Fruit fly (Drosophila melanogaster) whole organism, embryonic: ENCODE measurements around the gene Dus1.

Experiments used
- CG10267 ChIP-seq: fragments of 200-800 bp; sonication (Bioruptor generic); optimal IDR thresholded peaks from 2 replicates; lab custom pipeline; 2018; ENCODE audit warnings: missing biosample characterization, mild to moderate bottlenecking, missing genetic modification characterization, moderate library complexity
- CG11085 ChIP-seq: fragments of 200-800 bp; sonication (Bioruptor generic); IDR thresholded peaks from 2 replicates; pipeline ENCODE4 v1.3.6; 2022; ENCODE audit warnings: missing biosample characterization, missing genetic modification characterization
- CG11456 ChIP-seq: fragments of 200-800 bp; sonication (Bioruptor generic); IDR thresholded peaks from 3 replicates; pipeline ENCODE4 v1.3.6; 2022; ENCODE audit warnings: missing biosample characterization, missing genetic modification characterization
- CG12071 ChIP-seq: fragments of 200-800 bp; sonication (Bioruptor generic); optimal IDR thresholded peaks from 3 replicates; lab custom pipeline; 2018; ENCODE audit warnings: missing biosample characterization, mild to moderate bottlenecking, missing genetic modification characterization
- CG13287 ChIP-seq: fragments of 200-800 bp; sonication (Bioruptor generic); IDR thresholded peaks from 2 replicates; pipeline ENCODE4 v1.3.6; 2022; ENCODE audit warnings: missing biosample characterization, missing genetic modification characterization; ENCODE audit not compliant: partially characterized antibody
- CG14710 ChIP-seq: fragments of 200-800 bp; sonication (Bioruptor generic); optimal IDR thresholded peaks from 3 replicates; lab custom pipeline; 2019; ENCODE audit warnings: missing biosample characterization, mild to moderate bottlenecking, missing genetic modification characterization, moderate library complexity
- CG14965 ChIP-seq: fragments of 200-800 bp; sonication (Bioruptor generic); optimal IDR thresholded peaks from 2 replicates; lab custom pipeline; 2016; ENCODE audit warnings: missing biosample characterization, missing genetic modification characterization, borderline replicate concordance
- CG15601 ChIP-seq: fragments of 200-800 bp; sonication (Bioruptor generic); optimal IDR thresholded peaks from 3 replicates; lab custom pipeline; 2019; ENCODE audit warnings: missing biosample characterization, mild to moderate bottlenecking, missing genetic modification characterization, moderate library complexity
- CG15696 ChIP-seq: fragments of 200-800 bp; sonication (Bioruptor generic); optimal IDR thresholded peaks from 2 replicates; lab custom pipeline; 2019; ENCODE audit warnings: missing biosample characterization, mild to moderate bottlenecking, missing genetic modification characterization, moderate library complexity
- CG16813 ChIP-seq: fragments of 200-800 bp; sonication (Bioruptor generic); IDR thresholded peaks from 3 replicates; pipeline ENCODE4 v1.3.6; 2022; ENCODE audit warnings: missing biosample characterization, missing genetic modification characterization; ENCODE audit not compliant: partially characterized antibody
- CG16815 ChIP-seq: fragments of 200-800 bp; sonication (Bioruptor generic); optimal IDR thresholded peaks from 3 replicates; lab custom pipeline; 2017; ENCODE audit warnings: missing biosample characterization, mild to moderate bottlenecking, missing genetic modification characterization
- CG30020 ChIP-seq: fragments of 200-800 bp; optimal IDR thresholded peaks from 2 replicates; lab custom pipeline; 2019; ENCODE audit warnings: missing biosample characterization, mild to moderate bottlenecking, missing genetic modification characterization, moderate library complexity
- CG30431 ChIP-seq: fragments of 200-800 bp; sonication (Bioruptor generic); optimal IDR thresholded peaks from 2 replicates; lab custom pipeline; 2017; ENCODE audit warnings: missing biosample characterization, missing genetic modification characterization
- CG3065 ChIP-seq: fragments of 200-800 bp; sonication (Bioruptor generic); optimal IDR thresholded peaks from 2 replicates; lab custom pipeline; 2016; ENCODE audit warnings: missing biosample characterization, missing genetic modification characterization
- CG34422 ChIP-seq: fragments of 200-800 bp; sonication (Bioruptor generic); IDR thresholded peaks from 3 replicates; pipeline ENCODE4 v1.3.6; 2022; ENCODE audit warnings: missing biosample characterization, missing genetic modification characterization
- CG3838 ChIP-seq: fragments of 200-800 bp; sonication (Bioruptor generic); optimal IDR thresholded peaks from 3 replicates; lab custom pipeline; 2016; ENCODE audit warnings: missing biosample characterization, missing genetic modification characterization
- CG4360 ChIP-seq: fragments of 200-800 bp; sonication (Bioruptor generic); IDR thresholded peaks from 2 replicates; pipeline ENCODE4 v1.3.6; 2022; ENCODE audit warnings: missing biosample characterization, missing genetic modification characterization
- CG4404 ChIP-seq: fragments of 200-800 bp; sonication (Bioruptor generic); IDR thresholded peaks from 2 replicates; pipeline ENCODE4 v1.3.6; 2022; ENCODE audit warnings: missing biosample characterization, missing genetic modification characterization
- CG4854 ChIP-seq: fragments of 200-800 bp; sonication (Bioruptor generic); optimal IDR thresholded peaks from 2 replicates; lab custom pipeline; 2016; ENCODE audit warnings: missing biosample characterization, missing genetic modification characterization, inconsistent platforms
- CG7271 ChIP-seq: fragments of 200-800 bp; sonication (Bioruptor generic); optimal IDR thresholded peaks from 2 replicates; lab custom pipeline; 2018; ENCODE audit warnings: missing biosample characterization, mild to moderate bottlenecking, missing genetic modification characterization, moderate library complexity
- CG7928 ChIP-seq: fragments of 200-800 bp; sonication (Bioruptor generic); optimal IDR thresholded peaks from 2 replicates; lab custom pipeline; 2017; ENCODE audit warnings: missing biosample characterization, mild to moderate bottlenecking, missing genetic modification characterization
- CG8290 ChIP-seq, 3 experiments: fragments of 200-800 bp; sonication (Bioruptor generic); optimal IDR thresholded peaks; 2 replicates each; lab custom pipeline; 2016 to 2019; ENCODE audit warnings: missing biosample characterization in 3 of 3, missing genetic modification characterization in 3 of 3, mild to moderate bottlenecking in 2 of 3, moderate library complexity in 1 of 3
- CG8924 ChIP-seq: fragments of 200-800 bp; optimal IDR thresholded peaks from 3 replicates; lab custom pipeline; 2019; ENCODE audit warnings: missing biosample characterization, mild to moderate bottlenecking, missing genetic modification characterization, moderate library complexity
- CrebB ChIP-seq: fragments of 200-800 bp; sonication (Bioruptor generic); optimal IDR thresholded peaks from 3 replicates; lab custom pipeline; 2018; ENCODE audit warnings: missing biosample characterization, mild to moderate bottlenecking, missing genetic modification characterization
- Dad ChIP-seq: fragments of 200-800 bp; sonication (Bioruptor generic); optimal IDR thresholded peaks from 3 replicates; lab custom pipeline; 2016; ENCODE audit warnings: missing biosample characterization, missing genetic modification characterization
- Dbx ChIP-seq: fragments of 200-800 bp; sonication (Bioruptor generic); IDR thresholded peaks from 3 replicates; pipeline ENCODE4 v1.3.6; 2022; ENCODE audit warnings: missing biosample characterization, missing genetic modification characterization
- Dll ChIP-seq: fragments of 200-800 bp; sonication (Bioruptor generic); IDR thresholded peaks from 4 replicates; pipeline ENCODE4 v1.3.6; 2022; ENCODE audit warnings: missing biosample characterization, missing genetic modification characterization; ENCODE audit not compliant: partially characterized antibody
- Dp ChIP-seq: fragments of 200-800 bp; sonication (Bioruptor generic); optimal IDR thresholded peaks from 2 replicates; lab custom pipeline; 2018; ENCODE audit warnings: missing biosample characterization, mild to moderate bottlenecking, missing genetic modification characterization, moderate library complexity
- Dref ChIP-seq: fragments of 200-800 bp; sonication (Bioruptor generic); IDR thresholded peaks from 2 replicates; pipeline ENCODE4 v1.3.6; 2022; ENCODE audit warnings: missing biosample characterization, missing genetic modification characterization
- Fer3 ChIP-seq: fragments of 200-800 bp; sonication (Bioruptor generic); optimal IDR thresholded peaks from 2 replicates; lab custom pipeline; 2018; ENCODE audit warnings: missing biosample characterization, mild to moderate bottlenecking, missing genetic modification characterization, moderate library complexity
- Jarid2 ChIP-seq: fragments of 200-800 bp; sonication (Bioruptor generic); optimal IDR thresholded peaks from 3 replicates; lab custom pipeline; 2017; ENCODE audit warnings: mild to moderate bottlenecking, missing biosample characterization, missing genetic modification reagents, missing genetic modification characterization
- Meics ChIP-seq: fragments of 200-800 bp; sonication (Bioruptor generic); optimal IDR thresholded peaks from 2 replicates; lab custom pipeline; 2017; ENCODE audit warnings: missing biosample characterization, mild to moderate bottlenecking, missing genetic modification characterization
- Myb ChIP-seq: fragments of 200-800 bp; sonication (Bioruptor generic); optimal IDR thresholded peaks from 2 replicates; lab custom pipeline; 2016; ENCODE audit warnings: missing biosample characterization, missing genetic modification characterization
- Ptx1 ChIP-seq: fragments of 200-800 bp; sonication (Bioruptor generic); IDR thresholded peaks from 2 replicates; pipeline ENCODE4 v1.3.6; 2022; ENCODE audit warnings: missing biosample characterization, missing genetic modification characterization
- Scr ChIP-seq: fragments of 200-800 bp; sonication (Bioruptor generic); IDR thresholded peaks from 2 replicates; pipeline ENCODE4 v1.3.6; 2022; ENCODE audit warnings: missing biosample characterization, missing genetic modification characterization; ENCODE audit not compliant: partially characterized antibody
- YL-1 ChIP-seq: fragments of 200-800 bp; sonication (Bioruptor generic); optimal IDR thresholded peaks from 3 replicates; lab custom pipeline; 2017; ENCODE audit warnings: missing biosample characterization, mild to moderate bottlenecking, missing genetic modification characterization
- bowl ChIP-seq: fragments of 200-800 bp; sonication (Bioruptor generic); IDR thresholded peaks from 2 replicates; pipeline ENCODE4 v1.3.6; 2022; ENCODE audit warnings: missing biosample characterization, missing genetic modification characterization
- fd102C ChIP-seq: fragments of 200-800 bp; sonication (Bioruptor generic); optimal IDR thresholded peaks from 2 replicates; lab custom pipeline; 2018; ENCODE audit warnings: missing biosample characterization, mild to moderate bottlenecking, missing genetic modification characterization, moderate library complexity
- gro ChIP-seq: fragments of 200-800 bp; sonication (Bioruptor generic); optimal IDR thresholded peaks from 2 replicates; lab custom pipeline; 2016; ENCODE audit warnings: missing biosample characterization, missing genetic modification characterization
- lola ChIP-seq, 3 experiments: fragments of >200 bp in 2 of 3; fragments of 200-800 bp in 1 of 3; sonication (Bioruptor generic) in 1 of 3; optimal IDR thresholded peaks; 2 replicates each; lab custom pipeline; 2017 to 2019; ENCODE audit warnings: missing biosample characterization in 3 of 3, missing genetic modification characterization in 3 of 3, mild to moderate bottlenecking in 1 of 3, moderate library complexity in 1 of 3
- mam ChIP-seq: fragments of 200-800 bp; sonication (Bioruptor generic); optimal IDR thresholded peaks from 3 replicates; lab custom pipeline; 2016; ENCODE audit warnings: missing biosample characterization, missing genetic modification characterization
- nerfin-1 ChIP-seq: fragments of 200-800 bp; sonication (Bioruptor generic); optimal IDR thresholded peaks from 3 replicates; lab custom pipeline; 2019; ENCODE audit warnings: missing biosample characterization, mild to moderate bottlenecking, missing genetic modification characterization, moderate library complexity
- nom ChIP-seq: fragments of 200-800 bp; sonication (Bioruptor generic); optimal IDR thresholded peaks from 2 replicates; lab custom pipeline; 2017; ENCODE audit warnings: missing biosample characterization, missing genetic modification characterization, mild to moderate bottlenecking, moderate library complexity, missing genetic modification reagents
- org-1 ChIP-seq: fragments of 200-800 bp; sonication (Bioruptor generic); optimal IDR thresholded peaks from 2 replicates; lab custom pipeline; 2017; ENCODE audit warnings: missing biosample characterization, missing genetic modification characterization
- peb ChIP-seq: fragments of 200-800 bp; sonication (Bioruptor generic); IDR thresholded peaks from 2 replicates; pipeline ENCODE4 v1.3.6; 2022; ENCODE audit warnings: missing biosample characterization, missing genetic modification characterization
- pum ChIP-seq: fragments of 200-800 bp; sonication (Bioruptor generic); optimal IDR thresholded peaks from 2 replicates; lab custom pipeline; 2016; ENCODE audit warnings: missing biosample characterization, missing genetic modification characterization
- sens-2 ChIP-seq: fragments of 200-800 bp; sonication (Bioruptor generic); IDR thresholded peaks from 2 replicates; pipeline ENCODE4 v1.3.6; 2022; ENCODE audit warnings: missing biosample characterization, missing genetic modification characterization
- tio ChIP-seq: fragments of 200-800 bp; sonication (Bioruptor generic); optimal IDR thresholded peaks from 2 replicates; lab custom pipeline; 2017; ENCODE audit warnings: missing biosample characterization, missing genetic modification characterization, inconsistent platforms
- tll ChIP-seq, 2 experiments: fragments of 200-800 bp in 1 of 2; fragments of >200 bp in 1 of 2; sonication (Bioruptor generic) in 1 of 2; optimal IDR thresholded peaks; 2 replicates each; lab custom pipeline; 2017 to 2019; ENCODE audit warnings: missing biosample characterization in 2 of 2, missing genetic modification characterization in 2 of 2, mild to moderate bottlenecking in 1 of 2, moderate library complexity in 1 of 2
- ttk ChIP-seq: fragments of 200-800 bp; sonication (Bioruptor generic); IDR thresholded peaks from 2 replicates; pipeline ENCODE4 v2.1.2; 2022; ENCODE audit warnings: missing biosample characterization, missing genetic modification characterization

Dus1 gene

DNA sequence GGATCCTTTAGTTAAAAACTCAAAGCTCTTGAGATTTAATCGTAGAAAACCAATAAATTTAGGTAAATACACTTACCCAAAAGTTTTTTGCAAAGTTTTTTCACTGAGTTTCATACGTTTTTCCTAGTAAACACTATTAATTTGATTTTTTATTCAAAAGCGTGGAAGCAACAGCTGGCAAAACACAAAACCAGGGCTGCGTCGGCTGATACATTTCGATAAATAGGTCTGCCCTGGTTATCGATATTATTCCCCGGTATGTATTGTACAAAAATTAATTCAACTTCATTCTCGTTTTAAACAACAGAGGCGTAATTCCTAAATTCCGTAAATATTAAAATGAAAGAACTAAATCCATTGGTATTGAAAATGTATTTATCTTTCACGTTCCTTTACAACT is at the start of gene Dus1 (continued):
- TF ChIP-seq CG13287 (GFP tag; lab: Robert Waterston, UW) (peak; percentile 86), CG30431 (GFP tag; lab: Kevin White, UChicago) (no peak), CG15696 (tag; lab: Kevin White, UChicago) (no peak), CG16815 (GFP tag; lab: Kevin White, UChicago) (no peak), gro (GFP tag; lab: Kevin White, UChicago) (peak; percentile 30), CG4854 (GFP tag; lab: Kevin White, UChicago) (no peak), CG8924 (peak; percentile 24), peb (GFP tag; lab: Robert Waterston, UW) (no peak), YL-1 (GFP tag; lab: Kevin White, UChicago) (peak; percentile 89), CG4404 (no peak), lola (GFP tag; optimal IDR thresholded peaks at IDR 0.05; lab: Kevin White, UChicago) (no peak), mam (GFP tag; lab: Kevin White, UChicago) (no peak), Jarid2 (no peak), Dp (GFP tag; lab: Kevin White, UChicago) (peak; percentile 73), CG8290 (GFP tag; optimal IDR thresholded peaks at IDR 0.05; lab: Kevin White, UChicago) (no peak), CG8290 (tag; optimal IDR thresholded peaks at IDR 0.05; lab: Kevin White, UChicago) (no peak), Fer3 (tag; lab: Kevin White, UChicago) (no peak), Dref (GFP tag; lab: Robert Waterston, UW) (peak; percentile 90), CrebB (tag; lab: Kevin White, UChicago) (no peak), Dad (no peak), CG7928 (GFP tag; lab: Kevin White, UChicago) (peak; percentile 97), tll (GFP tag; optimal IDR thresholded peaks at IDR 0.05; lab: Kevin White, UChicago) (no peak), CG7271 (peak; percentile 25), Ptx1 (GFP tag; lab: Robert Waterston, UW) (no peak), nerfin-1 (tag; lab: Kevin White, UChicago) (no peak), pum (GFP tag; lab: Kevin White, UChicago) (no peak), CG34422 (GFP tag; lab: Robert Waterston, UW) (peak; percentile 49; the same call in 1 of the 3 replicates), CG14710 (tag; lab: Kevin White, UChicago) (peak; percentile 54), CG3838 (GFP tag; lab: Kevin White, UChicago) (no peak), CG15601 (peak; percentile 65), Myb (GFP tag; lab: Kevin White, UChicago) (peak; percentile 50), CG11456 (GFP tag; lab: Robert Waterston, UW) (no peak), Dll (GFP tag; lab: Robert Waterston, UW) (peak; percentile 74), CG12071 (GFP tag; lab: Kevin White, UChicago) (no peak), CG4360 (GFP tag; lab: Robert Waterston, UW) (no peak), CG11085 (GFP tag; lab: Robert Waterston, UW) (no peak), bowl (no peak), org-1 (GFP tag; lab: Kevin White, UChicago) (no peak), CG3065 (GFP tag; lab: Kevin White, UChicago) (no peak), fd102C (GFP tag; lab: Kevin White, UChicago) (no peak), Dbx (no peak), sens-2 (GFP tag; lab: Robert Waterston, UW) (no peak), nom (GFP tag; lab: Kevin White, UChicago) (no peak), CG14965 (GFP tag; lab: Kevin White, UChicago) (no peak), CG10267 (tag; lab: Kevin White, UChicago) (peak; percentile 57), Meics (GFP tag; lab: Kevin White, UChicago) (no peak), ttk (no peak), CG30020 (tag; lab: Kevin White, UChicago) (peak; percentile 20), CG16813 (peak; percentile 53; the same call in 2 of the 3 replicates), Scr (peak; percentile 70), tio (no peak)
